Worm (Caenorhabditis elegans) whole organism, young adult: ENCODE results near the gene srw-39.

Source experiments
- B0019.2 ChIP-seq: fragments of 200-800 bp; sonication (Bioruptor generic); conservative IDR thresholded peaks from 2 replicates; pipeline ENCODE4 v1.3.6; 2022; ENCODE audit warnings: missing genetic modification reagents, missing genetic modification characterization, missing compliant biosample characterization
- C06A6.2 ChIP-seq: fragments of 200-800 bp; sonication (Bioruptor generic); conservative IDR thresholded peaks from 2 replicates; pipeline ENCODE4 v1.3.6; 2022; ENCODE audit warnings: missing genetic modification characterization, missing compliant biosample characterization
- F10E7.11 ChIP-seq: sonication (generic microtip); optimal IDR thresholded peaks from 2 replicates; lab custom pipeline; 2017; ENCODE audit warnings: mild to moderate bottlenecking, missing genetic modification characterization, moderate library complexity, missing compliant biosample characterization
- F23B12.7 ChIP-seq: sonication (generic microtip); optimal IDR thresholded peaks from 2 replicates; lab custom pipeline; 2017; ENCODE audit warnings: missing genetic modification characterization, mild to moderate bottlenecking, missing compliant biosample characterization, antibody characterized with exemption, moderate library complexity; ENCODE audit not compliant: insufficient read depth
- F55B11.4 ChIP-seq: sonication (generic microtip); optimal IDR thresholded peaks from 2 replicates; lab custom pipeline; 2016; ENCODE audit warnings: missing compliant biosample characterization, missing genetic modification characterization, borderline replicate concordance; ENCODE audit not compliant: insufficient read depth
- K11D2.4 ChIP-seq: fragments of 200-800 bp; sonication (Bioruptor generic); IDR thresholded peaks from 2 replicates; pipeline ENCODE4 v1.3.6; 2022; ENCODE audit warnings: missing genetic modification reagents, missing genetic modification characterization, missing compliant biosample characterization
- Y56A3A.18 ChIP-seq: fragments of 200-800 bp; sonication (Bioruptor generic); IDR thresholded peaks from 2 replicates; pipeline ENCODE4 v1.3.6; 2022; ENCODE audit warnings: missing genetic modification reagents, missing genetic modification characterization, missing compliant biosample characterization
- akir-1 ChIP-seq: fragments of 200-800 bp; sonication (Bioruptor generic); optimal IDR thresholded peaks from 2 replicates; lab custom pipeline; 2018; ENCODE audit warnings: mild to moderate bottlenecking, missing genetic modification characterization, moderate library complexity, missing compliant biosample characterization
- aptf-2 ChIP-seq: fragments of 200-800 bp; sonication (Bioruptor generic); conservative IDR thresholded peaks from 2 replicates; pipeline ENCODE4 v1.3.6; 2022; ENCODE audit warnings: missing genetic modification reagents, missing genetic modification characterization, missing compliant biosample characterization
- aptf-3 ChIP-seq: fragments of 200-800 bp; sonication (Bioruptor generic); IDR thresholded peaks from 2 replicates; pipeline ENCODE4 v1.3.6; 2022; ENCODE audit warnings: missing genetic modification characterization, missing compliant biosample characterization
- atf-7 ChIP-seq: sonication (generic microtip); optimal IDR thresholded peaks from 2 replicates; lab custom pipeline; 2017; ENCODE audit warnings: mild to moderate bottlenecking, missing genetic modification characterization, missing compliant biosample characterization
- attf-5 ChIP-seq: fragments of 200-800 bp; sonication (Bioruptor generic); optimal IDR thresholded peaks from 2 replicates; lab custom pipeline; 2018; ENCODE audit warnings: mild to moderate bottlenecking, missing genetic modification characterization, missing compliant biosample characterization
- ccch-3 ChIP-seq: fragments of 200-800 bp; sonication (Bioruptor generic); optimal IDR thresholded peaks from 2 replicates; lab custom pipeline; 2018; ENCODE audit warnings: mild to moderate bottlenecking, missing genetic modification characterization, missing compliant biosample characterization
- cebp-1 ChIP-seq, 2 experiments: fragments of 200-800 bp in 1 of 2; sonication (Bioruptor generic) in 1 of 2; sonication (generic microtip) in 1 of 2; IDR thresholded peaks in 1 of 2; optimal IDR thresholded peaks in 1 of 2; 2 replicates each; pipeline versions ENCODE4 v1.3.6 to Lab custom; 2017 to 2022; ENCODE audit warnings: missing compliant biosample characterization in 2 of 2, missing genetic modification characterization in 2 of 2, mild to moderate bottlenecking in 1 of 2, missing genetic modification reagents in 1 of 2, moderate library complexity in 1 of 2
- ceh-27 ChIP-seq: fragments of 200-800 bp; sonication (Bioruptor generic); optimal IDR thresholded peaks from 2 replicates; lab custom pipeline; 2018; ENCODE audit warnings: mild to moderate bottlenecking, missing genetic modification characterization, moderate library complexity, missing compliant biosample characterization
- chd-7 ChIP-seq: sonication (generic microtip); optimal IDR thresholded peaks from 2 replicates; lab custom pipeline; 2016; ENCODE audit warnings: mild to moderate bottlenecking, missing genetic modification characterization, moderate library complexity, missing compliant biosample characterization
- dpl-1 ChIP-seq: fragments of 150-350 bp; optimal IDR thresholded peaks from 2 replicates; lab custom pipeline; 2014; ENCODE audit warnings: missing biosample characterization, missing genetic modification reagents, missing genetic modification characterization
- efl-1 ChIP-seq: fragments of 150-350 bp; optimal IDR thresholded peaks from 2 replicates; lab custom pipeline; 2014; ENCODE audit warnings: missing biosample characterization, missing genetic modification reagents, missing genetic modification characterization
- hmg-20 ChIP-seq: fragments of 200-800 bp; sonication (Bioruptor generic); IDR thresholded peaks from 2 replicates; pipeline ENCODE4 v1.3.6; 2022; ENCODE audit warnings: missing genetic modification reagents, missing genetic modification characterization, missing compliant biosample characterization
- lag-1 ChIP-seq: fragments of 200-800 bp; sonication (Bioruptor generic); IDR thresholded peaks from 2 replicates; pipeline ENCODE4 v1.3.6; 2022; ENCODE audit warnings: missing genetic modification reagents, missing genetic modification characterization, missing compliant biosample characterization
- let-526 ChIP-seq: fragments of 200-800 bp; sonication (Bioruptor generic); IDR thresholded peaks from 2 replicates; pipeline ENCODE4 v1.3.6; 2022; ENCODE audit warnings: missing genetic modification reagents, missing genetic modification characterization, missing compliant biosample characterization
- lin-54 ChIP-seq: fragments of 200-800 bp; sonication (Bioruptor generic); optimal IDR thresholded peaks from 2 replicates; lab custom pipeline; 2018; ENCODE audit warnings: mild to moderate bottlenecking, missing genetic modification characterization, missing compliant biosample characterization
- lsl-1 ChIP-seq: fragments of 200-800 bp; sonication (Bioruptor generic); optimal IDR thresholded peaks from 2 replicates; lab custom pipeline; 2018; ENCODE audit warnings: mild to moderate bottlenecking, missing genetic modification characterization, moderate library complexity, missing compliant biosample characterization
- madf-10 ChIP-seq: sonication (generic microtip); optimal IDR thresholded peaks from 2 replicates; lab custom pipeline; 2016; ENCODE audit warnings: mild to moderate bottlenecking, missing genetic modification characterization, missing compliant biosample characterization
- madf-3 ChIP-seq: fragments of 200-800 bp; sonication (Bioruptor generic); IDR thresholded peaks from 2 replicates; pipeline ENCODE4 v1.3.6; 2022; ENCODE audit warnings: missing genetic modification reagents, missing genetic modification characterization, missing compliant biosample characterization
- mes-4 ChIP-seq: sonication (generic microtip); optimal IDR thresholded peaks from 2 replicates; lab custom pipeline; 2016; ENCODE audit warnings: missing genotype, missing genetic modification characterization, missing compliant biosample characterization
- sdz-38 ChIP-seq: sonication (generic microtip); optimal IDR thresholded peaks from 2 replicates; lab custom pipeline; 2016; ENCODE audit warnings: missing genotype, missing genetic modification characterization, missing compliant biosample characterization
- snpc-3.4 ChIP-seq: sonication (generic microtip); optimal IDR thresholded peaks from 2 replicates; lab custom pipeline; 2017; ENCODE audit warnings: missing genetic modification characterization, mild to moderate bottlenecking, missing compliant biosample characterization, antibody characterized with exemption, moderate library complexity, missing genotype, missing genetic modification reagents
- tbx-9 ChIP-seq: sonication (generic microtip); optimal IDR thresholded peaks from 2 replicates; lab custom pipeline; 2016; ENCODE audit warnings: borderline replicate concordance, missing genetic modification characterization, inconsistent platforms, missing compliant biosample characterization
- tlf-1 ChIP-seq: fragments of 200-800 bp; sonication (Bioruptor generic); optimal IDR thresholded peaks from 2 replicates; lab custom pipeline; 2018; ENCODE audit warnings: mild to moderate bottlenecking, missing genetic modification characterization, missing compliant biosample characterization
- ztf-18 ChIP-seq: sonication (generic microtip); optimal IDR thresholded peaks from 2 replicates; lab custom pipeline; 2016; ENCODE audit warnings: missing genotype, mild to moderate bottlenecking, missing genetic modification characterization, missing compliant biosample characterization
- ztf-22 ChIP-seq: fragments of 200-800 bp; sonication (Bioruptor generic); optimal IDR thresholded peaks from 2 replicates; lab custom pipeline; 2018; ENCODE audit warnings: mild to moderate bottlenecking, missing genetic modification characterization, moderate library complexity, missing compliant biosample characterization
- ztf-3 ChIP-seq: fragments of 200-800 bp; sonication (Bioruptor generic); optimal IDR thresholded peaks from 2 replicates; lab custom pipeline; 2018; ENCODE audit warnings: mild to moderate bottlenecking, missing genetic modification characterization, missing compliant biosample characterization

srw-39 gene

ce11 chrV:20201316-20201715, 29.5 kb upstream of the srw-39 start, which contains the start of gene fbxa-114:
TSS of gene fbxa-114 (plus strand) at chrV:20201616.
- no peak for TF ChIP-seq ccch-3
- no peak for TF ChIP-seq atf-7 (tag; lab: Kevin White, UChicago)
- TF ChIP-seq ztf-22 (GFP tag; lab: Kevin White, UChicago), result no peak
- TF ChIP-seq hmg-20 (GFP tag; lab: Robert Waterston, UW), result no peak
- no peak for TF ChIP-seq sdz-38
- TF ChIP-seq ztf-3 (GFP tag; lab: Kevin White, UChicago), result no peak
- no peak for TF ChIP-seq mes-4
- TF ChIP-seq lag-1 (GFP tag; lab: Robert Waterston, UW), result no peak
- no peak for TF ChIP-seq akir-1 (GFP tag; lab: Kevin White, UChicago)
- no peak for TF ChIP-seq aptf-3 (GFP tag; lab: Robert Waterston, UW)
- TF ChIP-seq aptf-2 (GFP tag; lab: Robert Waterston, UW), result no peak

ce11 chrV:20199658-20200057, 27.8 kb upstream of the srw-39 start:
- no peak for TF ChIP-seq F10E7.11 (tag; lab: Kevin White, UChicago)
- no peak for TF ChIP-seq chd-7 (tag; lab: Kevin White, UChicago)
- TF ChIP-seq aptf-3 (GFP tag; lab: Robert Waterston, UW), result no peak
- TF ChIP-seq ceh-27 (GFP tag; lab: Kevin White, UChicago), result no peak
- no peak for TF ChIP-seq F23B12.7 (tag; lab: Kevin White, UChicago)
- no peak for TF ChIP-seq K11D2.4
- no peak for TF ChIP-seq madf-10 (tag; lab: Kevin White, UChicago)
- no peak for TF ChIP-seq F55B11.4 (tag; lab: Kevin White, UChicago)
- no peak for TF ChIP-seq let-526 (GFP tag; lab: Robert Waterston, UW)

ce11 chrV:20198954-20199353, 27.1 kb upstream of the srw-39 start, which contains the start of gene fog-2:
TSS of gene fog-2 (plus strand) at chrV:20199254.
- no peak for TF ChIP-seq tbx-9 (tag; lab: Kevin White, UChicago)
- TF ChIP-seq dpl-1 (GFP tag; lab: Kevin White, UChicago), result no peak
- no peak for TF ChIP-seq ccch-3
- TF ChIP-seq efl-1 (GFP tag; lab: Kevin White, UChicago), result no peak
- no peak for TF ChIP-seq C06A6.2 (GFP tag; lab: Robert Waterston, UW)
- no peak for TF ChIP-seq F55B11.4 (tag; lab: Kevin White, UChicago)
- TF ChIP-seq Y56A3A.18, result no peak
- no peak for TF ChIP-seq lin-54 (GFP tag; lab: Kevin White, UChicago)
- no peak for TF ChIP-seq attf-5 (GFP tag; lab: Kevin White, UChicago)
- TF ChIP-seq madf-3 (GFP tag; lab: Robert Waterston, UW), result no peak
- no peak for TF ChIP-seq B0019.2 (GFP tag; lab: Robert Waterston, UW)
- no peak for TF ChIP-seq tlf-1 (GFP tag; lab: Kevin White, UChicago)
- no peak for TF ChIP-seq snpc-3.4 (tag; lab: Kevin White, UChicago)
- no peak for TF ChIP-seq ztf-18

DNA sequence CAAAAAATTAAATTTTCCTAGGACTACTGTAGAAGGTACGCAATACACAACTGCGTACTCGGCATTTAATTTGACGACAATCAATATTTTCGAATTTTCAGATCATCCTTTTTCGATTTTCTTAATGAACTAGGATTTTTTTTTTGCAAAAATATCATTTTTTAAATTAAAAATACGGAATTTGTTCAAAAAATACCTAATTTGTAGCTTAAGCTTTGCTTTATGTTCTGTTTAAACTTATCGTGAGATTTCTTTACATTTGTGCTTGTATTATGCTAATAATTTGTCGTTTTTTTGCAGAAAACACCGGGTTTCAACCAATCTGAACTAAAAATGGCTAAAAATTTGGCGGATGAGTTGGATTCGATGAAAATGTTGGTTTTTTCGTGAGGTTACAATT, 24.8 kb upstream of the srw-39 start, which contains the start of gene ftr-1:
TSS of gene ftr-1 (plus strand) at position 301 of the 400 bp plus-strand sequence.
- TF ChIP-seq cebp-1 (GFP tag; IDR thresholded peaks at IDR 0.05; lab: Robert Waterston, UW) (no peak), cebp-1 (tag; optimal IDR thresholded peaks at IDR 0.05; lab: Kevin White, UChicago) (no peak), lsl-1 (GFP tag; lab: Kevin White, UChicago) (peak; percentile 51)
